Worm (Caenorhabditis elegans) whole organism, L4 larva: Measurements from ENCODE around the gene F45G2.8.

ENCODE experiments used
- F10B5.3 ChIP-seq: sonication (generic microtip); optimal IDR thresholded peaks from 2 replicates; lab custom pipeline; 2016; ENCODE audit warnings: mild to moderate bottlenecking, missing genetic modification characterization, missing compliant biosample characterization
- F26F4.8 ChIP-seq: fragments of 200-800 bp; sonication (Bioruptor generic); conservative IDR thresholded peaks from 2 replicates; pipeline ENCODE4 v1.3.6; 2022; ENCODE audit warnings: missing genetic modification characterization, missing compliant biosample characterization
- T20F7.1 ChIP-seq: fragments of 200-800 bp; sonication (Bioruptor generic); optimal IDR thresholded peaks from 2 replicates; lab custom pipeline; 2018; ENCODE audit warnings: mild to moderate bottlenecking, missing genetic modification characterization, missing compliant biosample characterization
- Y105C5A.15 ChIP-seq: fragments of 200-800 bp; sonication (Bioruptor generic); IDR thresholded peaks from 2 replicates; pipeline ENCODE4 v1.3.6; 2022; ENCODE audit warnings: missing genetic modification characterization, missing compliant biosample characterization
- aha-1 ChIP-seq: fragments of 150-350 bp; peaks from one replicate; lab custom pipeline; 2014; ENCODE audit warnings: missing biosample characterization, missing genetic modification characterization
- arid-1 ChIP-seq: fragments of 200-800 bp; sonication (Bioruptor generic); conservative IDR thresholded peaks from 2 replicates; pipeline ENCODE4 v1.3.6; 2022; ENCODE audit warnings: missing genetic modification reagents, missing genetic modification characterization, missing compliant biosample characterization
- ceh-28 ChIP-seq: fragments of 150-350 bp; optimal IDR thresholded peaks from 2 replicates; lab custom pipeline; 2014; ENCODE audit warnings: missing biosample characterization, missing genetic modification reagents, missing genetic modification characterization
- ceh-44 ChIP-seq: fragments of 200-800 bp; sonication (Bioruptor generic); IDR thresholded peaks from 2 replicates; pipeline ENCODE4 v1.3.6; 2022; ENCODE audit warnings: missing genetic modification reagents, missing genetic modification characterization, missing compliant biosample characterization
- ces-1 ChIP-seq: fragments of 150-350 bp; sonication (generic microtip); optimal IDR thresholded peaks from 4 replicates; lab custom pipeline; 2014; ENCODE audit warnings: missing biosample characterization, missing genetic modification reagents, missing genetic modification characterization
- daf-16 ChIP-seq, 3 experiments: sonication (generic microtip); optimal IDR thresholded peaks; 2 replicates each; lab custom pipeline; 2016 to 2017; ENCODE audit warnings: missing genetic modification characterization in 3 of 3, missing genetic modification reagents in 3 of 3, mild to moderate bottlenecking in 2 of 3, missing compliant biosample characterization in 2 of 3, missing biosample characterization in 1 of 3, moderate library complexity in 1 of 3
- dmd-6 ChIP-seq: fragments of 200-800 bp; sonication (Bioruptor generic); IDR thresholded peaks from 2 replicates; pipeline ENCODE4 v1.3.6; 2022; ENCODE audit warnings: missing genetic modification reagents, missing genetic modification characterization, missing compliant biosample characterization
- dmd-8 ChIP-seq: fragments of 200-800 bp; sonication (Bioruptor generic); IDR thresholded peaks from 2 replicates; pipeline ENCODE4 v1.3.6; 2022; ENCODE audit warnings: missing genetic modification characterization, missing compliant biosample characterization
- fkh-10 ChIP-seq: fragments of 150-350 bp; optimal IDR thresholded peaks from 2 replicates; lab custom pipeline; 2014; ENCODE audit warnings: missing biosample characterization, missing genetic modification reagents, missing genetic modification characterization
- hif-1 ChIP-seq, 2 experiments: sonication (generic microtip); optimal IDR thresholded peaks; 2 replicates each; lab custom pipeline; 2016 to 2017; ENCODE audit warnings: missing compliant biosample characterization in 2 of 2, missing genetic modification characterization in 2 of 2, missing genetic modification reagents in 2 of 2, missing genotype in 2 of 2, mild to moderate bottlenecking in 1 of 2
- hlh-30 ChIP-seq: sonication (generic microtip); optimal IDR thresholded peaks from 2 replicates; lab custom pipeline; 2017; ENCODE audit warnings: antibody characterized with exemption, mild to moderate bottlenecking, missing genetic modification characterization, missing compliant biosample characterization; ENCODE audit not compliant: insufficient read depth
- hmg-1.1 ChIP-seq: fragments of 200-800 bp; sonication (Bioruptor generic); IDR thresholded peaks from 2 replicates; pipeline ENCODE4 v1.3.6; 2022; ENCODE audit warnings: missing genetic modification reagents, missing genetic modification characterization, missing compliant biosample characterization
- lin-13 ChIP-seq: fragments of 150-350 bp; optimal IDR thresholded peaks from 2 replicates; lab custom pipeline; 2014; ENCODE audit warnings: missing biosample characterization, missing genetic modification reagents, missing genetic modification characterization
- lin-38 ChIP-seq: fragments of 200-800 bp; sonication (Bioruptor generic); IDR thresholded peaks from 2 replicates; pipeline ENCODE4 v1.3.6; 2022; ENCODE audit warnings: missing genetic modification reagents, missing genetic modification characterization, missing compliant biosample characterization
- lin-39 ChIP-seq: fragments of 150-350 bp; optimal IDR thresholded peaks from 2 replicates; lab custom pipeline; 2014; ENCODE audit warnings: missing biosample characterization, missing genetic modification reagents, missing genetic modification characterization
- lsy-2 ChIP-seq, 2 experiments: fragments of 150-350 bp in 1 of 2; sonication (generic microtip) in 1 of 2; optimal IDR thresholded peaks; 2 replicates each; lab custom pipeline; 2014 to 2017; ENCODE audit warnings: missing biosample characterization in 2 of 2, missing genetic modification characterization in 2 of 2
- mep-1 ChIP-seq: fragments of 150-350 bp; sonication (generic microtip); optimal IDR thresholded peaks from 3 replicates; lab custom pipeline; 2014; ENCODE audit warnings: missing biosample characterization, missing genetic modification characterization
- mes-2 ChIP-seq: sonication (generic microtip); optimal IDR thresholded peaks from 2 replicates; lab custom pipeline; 2016; ENCODE audit warnings: missing genotype, mild to moderate bottlenecking, missing genetic modification characterization, missing compliant biosample characterization; ENCODE audit not compliant: poor library complexity, severe bottlenecking
- mxl-3 ChIP-seq: fragments of 200-800 bp; sonication (Bioruptor generic); optimal IDR thresholded peaks from 2 replicates; lab custom pipeline; 2018; ENCODE audit warnings: mild to moderate bottlenecking, missing genetic modification characterization, missing compliant biosample characterization
- nhr-102 ChIP-seq: sonication (generic microtip); optimal IDR thresholded peaks from 2 replicates; lab custom pipeline; 2016; ENCODE audit warnings: mild to moderate bottlenecking, missing genetic modification characterization, moderate library complexity, missing compliant biosample characterization
- nhr-11 ChIP-seq: fragments of 150-350 bp; optimal IDR thresholded peaks from 2 replicates; lab custom pipeline; 2014; ENCODE audit warnings: missing biosample characterization, missing genetic modification characterization
- nhr-237 ChIP-seq: sonication (generic microtip); optimal IDR thresholded peaks from 2 replicates; lab custom pipeline; 2017; ENCODE audit warnings: missing biosample characterization, missing genetic modification characterization
- nhr-42 ChIP-seq: fragments of 200-800 bp; sonication (Bioruptor generic); IDR thresholded peaks from 2 replicates; pipeline ENCODE4 v1.3.6; 2022; ENCODE audit warnings: missing genetic modification characterization, missing compliant biosample characterization
- nhr-48 ChIP-seq: sonication (generic microtip); optimal IDR thresholded peaks from 2 replicates; lab custom pipeline; 2016; ENCODE audit warnings: mild to moderate bottlenecking, missing genetic modification characterization, missing compliant biosample characterization
- pha-4 ChIP-seq, 2 experiments: fragments of 150-350 bp in 1 of 2; fragments of 200-800 bp in 1 of 2; sonication (Bioruptor generic) in 1 of 2; IDR thresholded peaks in 1 of 2; optimal IDR thresholded peaks in 1 of 2; 2 replicates each; pipeline versions ENCODE4 v1.3.6 to Lab custom; 2014 to 2022; ENCODE audit warnings: missing genetic modification characterization in 2 of 2, missing genetic modification reagents in 2 of 2, missing biosample characterization in 1 of 2, missing compliant biosample characterization in 1 of 2
- skn-1 ChIP-seq: fragments of 150-350 bp; optimal IDR thresholded peaks from 2 replicates; lab custom pipeline; 2014; ENCODE audit warnings: missing biosample characterization, missing genetic modification characterization
- snpc-1.2 ChIP-seq: fragments of 200-800 bp; sonication (Bioruptor generic); IDR thresholded peaks from 2 replicates; pipeline ENCODE4 v1.3.6; 2022; ENCODE audit warnings: missing genetic modification reagents, missing genetic modification characterization, missing compliant biosample characterization
- spr-1 ChIP-seq: sonication (generic microtip); optimal IDR thresholded peaks from 2 replicates; lab custom pipeline; 2016; ENCODE audit warnings: mild to moderate bottlenecking, missing genetic modification characterization, missing compliant biosample characterization
- unc-62 ChIP-seq, 3 experiments: fragments of 150-350 bp in 1 of 3; sonication (generic microtip); optimal IDR thresholded peaks in 2 of 3; peaks in 1 of 3; 1 replicate in 1 of 3; 2 replicates in 2 of 3; lab custom pipeline; 2014 to 2017; ENCODE audit warnings: missing biosample characterization in 3 of 3, missing genetic modification characterization in 3 of 3, missing genetic modification reagents in 3 of 3, missing genotype in 1 of 3
- ztf-11 ChIP-seq: fragments of 150-350 bp; optimal IDR thresholded peaks from 2 replicates; lab custom pipeline; 2014; ENCODE audit warnings: missing biosample characterization, missing genetic modification characterization
- ztf-7 ChIP-seq: fragments of 150-350 bp; optimal IDR thresholded peaks from 2 replicates; lab custom pipeline; 2014; ENCODE audit warnings: missing biosample characterization, missing genetic modification characterization

Gene F45G2.8

DNA sequence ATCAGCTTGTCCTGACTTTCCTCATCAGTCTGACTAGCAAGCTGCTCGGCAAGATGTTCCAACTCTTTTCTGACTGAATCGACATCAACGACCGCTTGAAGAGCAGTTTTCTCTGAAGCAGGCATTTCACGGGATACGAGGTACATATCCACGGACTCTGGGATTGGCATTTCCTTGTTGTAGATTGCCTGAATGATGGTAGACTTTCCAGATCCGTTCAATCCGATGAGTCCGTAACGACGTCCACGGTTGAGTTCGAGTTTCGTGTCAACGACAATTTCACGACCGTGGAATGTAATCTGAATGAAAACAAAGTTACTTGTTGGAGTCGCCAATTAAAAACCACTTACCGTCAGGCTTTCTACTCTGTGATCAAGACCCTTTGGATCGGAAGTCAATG is 26.1 kb upstream of the F45G2.8 start:
- TF ChIP-seq skn-1 (tag; lab: Kevin White, UChicago) (no peak), lin-13 (GFP tag; lab: Kevin White, UChicago) (no peak), ztf-11 (tag; lab: Kevin White, UChicago) (no peak), T20F7.1 (GFP tag; lab: Kevin White, UChicago) (no peak), mes-2 (tag; lab: Kevin White, UChicago) (no peak), lin-38 (GFP tag; lab: Robert Waterston, UW) (no peak), F10B5.3 (tag; lab: Kevin White, UChicago) (no peak), ceh-28 (tag; lab: Kevin White, UChicago) (no peak), nhr-48 (tag; lab: Kevin White, UChicago) (no peak), dmd-8 (GFP tag; lab: Robert Waterston, UW) (no peak), pha-4 (GFP tag; IDR thresholded peaks at IDR 0.05; lab: Robert Waterston, UW) (no peak), pha-4 (tag; optimal IDR thresholded peaks at IDR 0.05; lab: Kevin White, UChicago) (no peak), lin-39 (no peak), hmg-1.1 (GFP tag; lab: Robert Waterston, UW) (no peak), F26F4.8 (GFP tag; lab: Robert Waterston, UW) (no peak)

DNA sequence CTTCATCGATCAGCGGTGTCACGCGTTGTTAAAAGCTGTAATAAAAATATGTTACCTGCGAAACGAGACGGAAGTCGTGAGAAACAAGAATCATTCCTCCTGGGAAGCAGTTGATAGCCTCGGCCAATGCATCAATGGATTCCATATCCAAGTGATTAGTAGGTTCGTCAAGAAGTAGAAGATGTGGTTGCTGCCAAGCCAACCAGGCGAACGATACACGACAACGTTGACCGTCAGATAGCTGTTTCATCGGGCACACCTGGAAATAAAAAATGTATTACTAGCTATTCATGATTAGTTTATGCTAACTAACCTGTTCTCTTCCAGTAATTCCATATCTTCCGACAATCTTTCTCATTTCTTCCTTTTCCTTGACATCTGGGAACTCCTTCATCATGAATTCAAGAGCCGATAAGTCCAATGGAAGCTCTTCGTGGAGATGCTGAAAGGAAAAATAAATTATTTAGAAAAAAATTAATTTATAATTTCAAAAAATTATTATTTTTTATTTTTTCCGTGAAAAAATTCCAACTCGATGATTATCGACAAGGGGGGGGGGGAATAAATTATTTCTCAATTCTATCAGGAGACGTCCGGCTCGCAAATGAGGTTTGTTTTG is 23.6 kb upstream of the F45G2.8 start, which contains the start of gene tag-164:
tag-164 (plus strand) TSS at position 569 of the 619 bp plus-strand sequence.
- TF ChIP-seq unc-62 (GFP tag; optimal IDR thresholded peaks at IDR 0.05 in 1 of 2; lab: Kevin White, UChicago) (peak in 1 of 2 experiments; percentile 92), unc-62 (tag; optimal IDR thresholded peaks at IDR 0.05; lab: Kevin White, UChicago) (no peak), snpc-1.2 (GFP tag; lab: Robert Waterston, UW) (no peak)

DNA sequence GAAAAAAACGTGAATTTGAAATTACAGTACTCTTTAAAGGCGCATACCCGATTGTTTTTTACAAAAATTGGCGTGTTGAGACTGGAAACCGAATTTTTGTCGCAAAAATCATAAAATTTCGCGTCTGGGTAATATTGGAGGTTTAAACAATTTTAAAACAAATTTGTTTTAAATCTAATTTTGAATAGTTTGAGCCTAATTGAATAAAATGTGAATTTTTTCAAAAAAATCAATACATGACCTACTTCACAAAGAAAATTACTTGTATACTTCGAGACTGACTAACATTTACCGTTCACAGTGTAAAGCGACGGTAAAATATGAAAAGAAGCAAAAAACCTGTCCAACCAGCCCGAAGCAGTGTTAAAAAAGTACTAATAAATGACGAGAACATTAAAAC is 21.8 kb upstream of the F45G2.8 start:
- TF ChIP-seq nhr-42, result no peak
- peak; percentile 13 for TF ChIP-seq nhr-102 (tag; lab: Kevin White, UChicago)
- TF ChIP-seq nhr-237 (tag; lab: Kevin White, UChicago), result no peak
- peak in 1 of 2 experiments; percentile 51 for TF ChIP-seq unc-62 (GFP tag; optimal IDR thresholded peaks at IDR 0.05 in 1 of 2; lab: Kevin White, UChicago)
- no peak for TF ChIP-seq unc-62 (tag; optimal IDR thresholded peaks at IDR 0.05; lab: Kevin White, UChicago)
- TF ChIP-seq Y105C5A.15 (GFP tag; lab: Robert Waterston, UW), result 0 out of 2 replicates have a peak, but pooled peaks have one; percentile 48
- TF ChIP-seq mes-2 (tag; lab: Kevin White, UChicago), result no peak

ce11 chrIII:13455816-13456215 is 20.3 kb upstream of the F45G2.8 start:
- TF ChIP-seq aha-1 (tag; lab: Kevin White, UChicago) (peak; percentile 65), fkh-10 (GFP tag; lab: Kevin White, UChicago) (peak; percentile 14), hlh-30 (tag; lab: Kevin White, UChicago) (peak; percentile 38), mxl-3 (GFP tag; lab: Kevin White, UChicago) (no peak), unc-62 (GFP tag; optimal IDR thresholded peaks at IDR 0.05 in 1 of 2; lab: Kevin White, UChicago) (no peak), unc-62 (tag; optimal IDR thresholded peaks at IDR 0.05; lab: Kevin White, UChicago) (no peak), ceh-44 (GFP tag; lab: Robert Waterston, UW) (no peak), nhr-11 (tag; lab: Kevin White, UChicago) (peak; percentile 12), lsy-2 (tag; optimal IDR thresholded peaks at IDR 0.05; lab: Kevin White, UChicago) (peak in 1 of 2 experiments; percentile 61), spr-1 (no peak), dmd-6 (GFP tag; lab: Robert Waterston, UW) (0 out of 2 replicates have a peak, but pooled peaks have one; percentile 9), mep-1 (peak; percentile 38), ztf-7 (tag; lab: Kevin White, UChicago) (peak; percentile 83), daf-16 (GFP tag; optimal IDR thresholded peaks at IDR 0.05; lab: Kevin White, UChicago) (no peak), daf-16 (tag; optimal IDR thresholded peaks at IDR 0.05; lab: Kevin White, UChicago) (peak; percentile 51), arid-1 (GFP tag; lab: Robert Waterston, UW) (0 out of 2 replicates have a peak, but pooled peaks have one; percentile 8), hif-1 (tag; optimal IDR thresholded peaks at IDR 0.05; lab: Kevin White, UChicago) (no peak), ces-1 (GFP tag; lab: Kevin White, UChicago) (no peak)
